Worm (Caenorhabditis elegans) whole organism, young adult: Measurements from ENCODE around the gene gsto-1.

Experiments used
- D2030.7 ChIP-seq: fragments of 200-800 bp; sonication (Bioruptor generic); IDR thresholded peaks from 2 replicates; pipeline ENCODE4 v1.3.6; 2022; ENCODE audit warnings: missing genetic modification reagents, missing genetic modification characterization, missing compliant biosample characterization
- K12H6.12 ChIP-seq: fragments of 200-800 bp; sonication (Bioruptor generic); optimal IDR thresholded peaks from 2 replicates; lab custom pipeline; 2018; ENCODE audit warnings: mild to moderate bottlenecking, missing genetic modification characterization, missing compliant biosample characterization
- Y67H2A.10 ChIP-seq: fragments of 200-800 bp; sonication (Bioruptor generic); conservative IDR thresholded peaks from 2 replicates; pipeline ENCODE4 v1.3.6; 2022; ENCODE audit warnings: missing genetic modification reagents, missing genetic modification characterization, missing compliant biosample characterization
- ama-1 ChIP-seq, 3 experiments: fragments of 150-350 bp in 1 of 3; sonication (generic microtip) in 2 of 3; optimal IDR thresholded peaks; 2 replicates each; lab custom pipeline; 2014 to 2018; ENCODE audit warnings: missing biosample characterization in 2 of 3, missing genetic modification characterization in 2 of 3, missing genetic modification reagents in 2 of 3
- aptf-3 ChIP-seq: fragments of 200-800 bp; sonication (Bioruptor generic); IDR thresholded peaks from 2 replicates; pipeline ENCODE4 v1.3.6; 2022; ENCODE audit warnings: missing genetic modification characterization, missing compliant biosample characterization
- dpl-1 ChIP-seq: fragments of 150-350 bp; optimal IDR thresholded peaks from 2 replicates; lab custom pipeline; 2014; ENCODE audit warnings: missing biosample characterization, missing genetic modification reagents, missing genetic modification characterization
- lin-26 ChIP-seq: fragments of 200-800 bp; sonication (Bioruptor generic); IDR thresholded peaks from 2 replicates; pipeline ENCODE4 v1.3.6; 2022; ENCODE audit warnings: missing genetic modification reagents, missing genetic modification characterization, missing compliant biosample characterization
- mxl-1 ChIP-seq: sonication (generic microtip); optimal IDR thresholded peaks from 2 replicates; lab custom pipeline; 2016; ENCODE audit warnings: missing genetic modification characterization, missing compliant biosample characterization
- nfya-1 ChIP-seq: sonication (generic microtip); optimal IDR thresholded peaks from 2 replicates; lab custom pipeline; 2017; ENCODE audit warnings: antibody characterized with exemption, missing compliant biosample characterization, missing genetic modification characterization, borderline replicate concordance; ENCODE audit not compliant: insufficient read depth
- rec-8 ChIP-seq, 2 experiments: sonication (generic microtip); optimal IDR thresholded peaks; 2 replicates each; lab custom pipeline; 2016; ENCODE audit warnings: mild to moderate bottlenecking in 2 of 2, missing genetic modification characterization in 2 of 2, missing genetic modification reagents in 2 of 2, missing genotype in 2 of 2, missing biosample characterization in 1 of 2, missing compliant biosample characterization in 1 of 2, moderate library complexity in 1 of 2
- snpc-4 ChIP-seq, 5 experiments: fragments of 150-350 bp in 1 of 5; sonication (generic microtip) in 4 of 5; optimal IDR thresholded peaks; 2 replicates each; lab custom pipeline; 2014 to 2018; ENCODE audit warnings: missing genetic modification characterization in 5 of 5, missing biosample characterization in 3 of 5, antibody characterized with exemption in 2 of 5, mild to moderate bottlenecking in 2 of 5, missing compliant biosample characterization in 2 of 5, missing genotype in 2 of 5, moderate library complexity in 2 of 5, missing genetic modification reagents in 1 of 5
- ztf-6 ChIP-seq: fragments of 200-800 bp; sonication (Bioruptor generic); IDR thresholded peaks from 2 replicates; pipeline ENCODE4 v1.3.6; 2022; ENCODE audit warnings: missing genetic modification reagents, missing genetic modification characterization, missing compliant biosample characterization

DNA sequence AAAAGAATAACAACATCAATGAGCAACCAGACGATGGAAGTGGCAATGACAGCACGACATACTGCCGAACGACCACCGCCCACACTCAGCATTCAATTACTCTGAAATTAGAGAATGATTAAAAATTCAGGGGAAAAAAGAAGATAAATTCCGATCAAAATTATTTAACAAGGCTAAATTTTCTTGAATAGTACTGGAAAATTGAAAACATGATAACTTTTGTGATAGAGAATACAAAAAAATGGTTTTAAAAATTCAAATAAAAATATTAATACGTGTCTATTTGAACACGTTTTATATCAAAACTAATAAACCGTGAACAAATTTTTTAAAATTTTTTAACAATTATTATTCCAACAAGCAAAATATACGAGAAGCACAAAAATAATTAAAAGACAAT, 29.2 kb downstream of the gsto-1 start, which contains the start of gene gly-3:
- TF ChIP-seq nfya-1 (tag; lab: Kevin White, UChicago) (no peak), mxl-1 (tag; lab: Kevin White, UChicago) (no peak), ama-1 (optimal IDR thresholded peaks at IDR 0.05; lab: Kevin White, UChicago) (no peak), ama-1 (GFP tag; optimal IDR thresholded peaks at IDR 0.05; lab: Kevin White, UChicago) (no peak), aptf-3 (GFP tag; lab: Robert Waterston, UW) (no peak), ztf-6 (GFP tag; lab: Robert Waterston, UW) (no peak), lin-26 (no peak), Y67H2A.10 (GFP tag; lab: Robert Waterston, UW) (no peak), K12H6.12 (tag; lab: Kevin White, UChicago) (no peak), dpl-1 (GFP tag; lab: Kevin White, UChicago) (no peak), D2030.7 (GFP tag; lab: Robert Waterston, UW) (no peak), rec-8 (tag; optimal IDR thresholded peaks at IDR 0.05; lab: Kevin White, UChicago) (no peak), snpc-4 (GFP tag; optimal IDR thresholded peaks at IDR 0.05; lab: Kevin White, UChicago) (no peak), snpc-4 (tag; optimal IDR thresholded peaks at IDR 0.05; lab: Kevin White, UChicago) (no peak)
